Worm (Caenorhabditis elegans): ENCODE measurements around the gene K07G6.1.

- TF ChIP-seq unc-62 (GFP tag; optimal IDR thresholded peaks at IDR 0.05) (no peak), hlh-12 (tag; optimal IDR thresholded peaks at IDR 0.05) (no peak), madf-8 (GFP tag; conservative IDR thresholded peaks at IDR 0.05) (no peak), die-1 (tag; optimal IDR thresholded peaks at IDR 0.05) (no peak), ztf-3 (GFP tag; optimal IDR thresholded peaks at IDR 0.05) (no peak), ceh-58 (GFP tag; IDR thresholded peaks at IDR 0.05) (no peak), ceh-79 (tag; optimal IDR thresholded peaks at IDR 0.05) (no peak), ceh-100 (GFP tag; IDR thresholded peaks at IDR 0.05) (no peak), pha-4 (tag; optimal IDR thresholded peaks at IDR 0.05) (no peak), attf-5 (GFP tag; optimal IDR thresholded peaks at IDR 0.05) (no peak), Y53F4B.3 (GFP tag; IDR thresholded peaks at IDR 0.05) (no peak), snpc-3.4 (tag; optimal IDR thresholded peaks at IDR 0.05) (no peak)
Observed at ce11 chrII:1788087-1788486, 46.7 kb downstream of the K07G6.1 start, which contains the start of the genes C08F1.6 and fbxb-13.
